Worm (Caenorhabditis elegans): ENCODE data around the gene B0432.1.
A peak's percentile ranks its signal among the peaks of the same experiment; 100 is the strongest.

Gene B0432.1

ce11 chrII:300977-301772 is 4.0 kb downstream of the B0432.1 start, which contains the start of gene K01A2.5:
Gene K01A2.5, plus strand, starts transcription at chrII:301273.
- TF ChIP-seq mab-9 (GFP tag; IDR thresholded peaks at IDR 0.05) = no peak
- TF ChIP-seq rnt-1 (tag; optimal IDR thresholded peaks at IDR 0.05) = peak; percentile 7
- peak; percentile 6 for TF ChIP-seq lir-3 (tag; optimal IDR thresholded peaks at IDR 0.05; ENCODE audit: poor library complexity)
- TF ChIP-seq isw-1 (GFP tag; IDR thresholded peaks at IDR 0.05) = no peak
- TF ChIP-seq lin-15B (tag; optimal IDR thresholded peaks at IDR 0.05) = no peak
- TF ChIP-seq sup-37 (GFP tag; optimal IDR thresholded peaks at IDR 0.05) = no peak
- no peak for TF ChIP-seq F16B12.6 (tag; optimal IDR thresholded peaks at IDR 0.05)
- TF ChIP-seq sptf-1 (tag; optimal IDR thresholded peaks at IDR 0.05) = no peak
- no peak for TF ChIP-seq ceh-63 (GFP tag; optimal IDR thresholded peaks at IDR 0.05)
- no peak for TF ChIP-seq vab-15 (tag; optimal IDR thresholded peaks at IDR 0.05)
- no peak for TF ChIP-seq unc-62 (GFP tag; optimal IDR thresholded peaks at IDR 0.05)
- no peak for TF ChIP-seq xbp-1 (tag; optimal IDR thresholded peaks at IDR 0.05)
- TF ChIP-seq blmp-1 (tag; optimal IDR thresholded peaks at IDR 0.05) = peak; percentile 99
- TF ChIP-seq efl-3 (GFP tag; optimal IDR thresholded peaks at IDR 0.05) = no peak
- TF ChIP-seq skn-1 (tag; optimal IDR thresholded peaks at IDR 0.05) = no peak
- TF ChIP-seq ceh-82 (tag; optimal IDR thresholded peaks at IDR 0.05) = peak in 1 of 3 experiments; percentile 1
- peak in 1 of 3 experiments; percentile 2 for TF ChIP-seq dpl-1 (GFP tag; optimal IDR thresholded peaks at IDR 0.05)
- no peak for TF ChIP-seq egl-27 (tag; optimal IDR thresholded peaks at IDR 0.05)
- peak; percentile 2 for TF ChIP-seq C16A3.4 (tag; optimal IDR thresholded peaks at IDR 0.05)
- no peak for TF ChIP-seq lsy-2 (tag; optimal IDR thresholded peaks at IDR 0.05)
- peak; percentile 91 for TF ChIP-seq nhr-85 (tag)
- TF ChIP-seq elt-2 (tag; optimal IDR thresholded peaks at IDR 0.05) = no peak
- TF ChIP-seq elt-3 (tag; optimal IDR thresholded peaks at IDR 0.05) = peak in 2 of 6 experiments; percentile 11 to 35
- no peak for TF ChIP-seq jun-1 (tag; optimal IDR thresholded peaks at IDR 0.05)
- TF ChIP-seq aly-2 (tag; optimal IDR thresholded peaks at IDR 0.05) = no peak
- no peak for TF ChIP-seq Y116A8C.19 (tag; optimal IDR thresholded peaks at IDR 0.05; ENCODE audit: borderline replicate concordance)
- TF ChIP-seq nhr-47 (tag; optimal IDR thresholded peaks at IDR 0.05) = no peak
- peak in 1 of 2 experiments; percentile 8 for TF ChIP-seq lin-35 (GFP tag; optimal IDR thresholded peaks at IDR 0.05)
- peak; percentile 79 for TF ChIP-seq lin-14 (GFP tag; optimal IDR thresholded peaks at IDR 0.05)
- no peak for TF ChIP-seq snu-23 (GFP tag; optimal IDR thresholded peaks at IDR 0.05)
- TF ChIP-seq zag-1 (tag; optimal IDR thresholded peaks at IDR 0.05) = no peak
- TF ChIP-seq unc-86 (tag; optimal IDR thresholded peaks at IDR 0.05) = no peak
- peak; percentile 36 for TF ChIP-seq nhr-20 (tag; optimal IDR thresholded peaks at IDR 0.05)
- no peak for TF ChIP-seq fkh-4 (tag; optimal IDR thresholded peaks at IDR 0.05; ENCODE audit: borderline replicate concordance)
- TF ChIP-seq ceh-88 (GFP tag; IDR thresholded peaks at IDR 0.05) = no peak
- TF ChIP-seq mep-1 (tag; optimal IDR thresholded peaks at IDR 0.05) = peak; percentile 48
- TF ChIP-seq nhr-77 (tag; optimal IDR thresholded peaks at IDR 0.05) = no peak

- no peak for TF ChIP-seq nhr-77 (tag; optimal IDR thresholded peaks at IDR 0.05)
- TF ChIP-seq aha-1 (tag; optimal IDR thresholded peaks at IDR 0.05) = no peak
- no peak for TF ChIP-seq nhr-71 (tag; optimal IDR thresholded peaks at IDR 0.05)
- TF ChIP-seq unc-62 (GFP tag; optimal IDR thresholded peaks at IDR 0.05) = no peak
- no peak for TF ChIP-seq mdl-1 (tag; optimal IDR thresholded peaks at IDR 0.05)
- no peak for TF ChIP-seq aly-2 (tag; optimal IDR thresholded peaks at IDR 0.05)
- TF ChIP-seq sup-37 (GFP tag; optimal IDR thresholded peaks at IDR 0.05) = no peak
- TF ChIP-seq fos-1 (tag; optimal IDR thresholded peaks at IDR 0.05) = no peak
- no peak for TF ChIP-seq irx-1 (tag; optimal IDR thresholded peaks at IDR 0.05)
- no peak for TF ChIP-seq snpc-4 (tag; optimal IDR thresholded peaks at IDR 0.05)
- no peak for TF ChIP-seq unc-130 (tag; optimal IDR thresholded peaks at IDR 0.05)
- no peak for TF ChIP-seq tbx-2 (tag; optimal IDR thresholded peaks at IDR 0.05)
- TF ChIP-seq xbp-1 (tag; optimal IDR thresholded peaks at IDR 0.05) = no peak
- no peak for TF ChIP-seq nhr-11 (tag; optimal IDR thresholded peaks at IDR 0.05)
- TF ChIP-seq pqm-1 (tag; optimal IDR thresholded peaks at IDR 0.05) = no peak
Measured at ce11 chrII:303927-304711, 6.9 kb downstream of the B0432.1 start.

Data from whole organism, L1 larva.